Fruit fly (Drosophila melanogaster) whole organism, embryonic: Measurements from ENCODE around the gene CG4313.

Source experiments
- ATbp ChIP-seq: fragments of 200-800 bp; sonication (Bioruptor generic); optimal IDR thresholded peaks from 2 replicates; lab custom pipeline; 2017; ENCODE audit warnings: missing biosample characterization, mild to moderate bottlenecking, missing genetic modification characterization, missing genetic modification reagents
- Atf3 ChIP-seq: fragments of 200-800 bp; sonication (Bioruptor generic); optimal IDR thresholded peaks from 3 replicates; lab custom pipeline; 2016; ENCODE audit warnings: missing biosample characterization, missing genetic modification characterization
- Atf6 ChIP-seq: fragments of 200-800 bp; sonication (Bioruptor generic); IDR thresholded peaks from 2 replicates; pipeline ENCODE4 v1.3.6; 2022; ENCODE audit warnings: missing biosample characterization, missing genetic modification characterization
- CG1024 ChIP-seq: fragments of 200-800 bp; sonication (Bioruptor generic); IDR thresholded peaks from 2 replicates; pipeline ENCODE4 v1.3.6; 2022; ENCODE audit warnings: missing biosample characterization, missing genetic modification characterization
- CG11456 ChIP-seq: fragments of 200-800 bp; sonication (Bioruptor generic); IDR thresholded peaks from 3 replicates; pipeline ENCODE4 v1.3.6; 2022; ENCODE audit warnings: missing biosample characterization, missing genetic modification characterization
- CG11695 ChIP-seq: fragments of 200-800 bp; sonication (Bioruptor generic); IDR thresholded peaks from 3 replicates; pipeline ENCODE4 v1.3.6; 2022; ENCODE audit warnings: missing biosample characterization, missing genetic modification characterization
- CG13894 ChIP-seq: fragments of 200-800 bp; sonication (Bioruptor generic); optimal IDR thresholded peaks from 3 replicates; lab custom pipeline; 2018; ENCODE audit warnings: missing biosample characterization, mild to moderate bottlenecking, missing genetic modification characterization, moderate library complexity
- CG1603 ChIP-seq: fragments of 200-800 bp; sonication (Bioruptor generic); optimal IDR thresholded peaks from 2 replicates; lab custom pipeline; 2019; ENCODE audit warnings: missing biosample characterization, mild to moderate bottlenecking, missing genetic modification characterization, moderate library complexity
- CG1647 ChIP-seq: fragments of 200-800 bp; sonication (Bioruptor generic); optimal IDR thresholded peaks from 3 replicates; lab custom pipeline; 2016; ENCODE audit warnings: missing biosample characterization, missing genetic modification characterization
- CG2202 ChIP-seq: fragments of 200-800 bp; sonication (Bioruptor generic); optimal IDR thresholded peaks from 2 replicates; lab custom pipeline; 2018; ENCODE audit warnings: missing biosample characterization, mild to moderate bottlenecking, missing genetic modification characterization
- CG2678 ChIP-seq: fragments of 200-800 bp; sonication (Bioruptor generic); optimal IDR thresholded peaks from 3 replicates; lab custom pipeline; 2019; ENCODE audit warnings: missing biosample characterization, mild to moderate bottlenecking, missing genetic modification characterization, moderate library complexity
- CG32767 ChIP-seq: fragments of 200-800 bp; sonication (Bioruptor generic); IDR thresholded peaks from 2 replicates; pipeline ENCODE4 v1.3.6; 2022; ENCODE audit warnings: missing biosample characterization, missing genetic modification characterization
- CG3847 ChIP-seq: fragments of 200-800 bp; sonication (Bioruptor generic); IDR thresholded peaks from 2 replicates; pipeline ENCODE4 v1.3.6; 2022; ENCODE audit warnings: missing biosample characterization, missing genetic modification characterization
- CG4328 ChIP-seq: fragments of 200-800 bp; sonication (Bioruptor generic); optimal IDR thresholded peaks from 3 replicates; lab custom pipeline; 2017; ENCODE audit warnings: missing biosample characterization, missing genetic modification reagents, missing genetic modification characterization
- CG4360 ChIP-seq: fragments of 200-800 bp; sonication (Bioruptor generic); IDR thresholded peaks from 2 replicates; pipeline ENCODE4 v1.3.6; 2022; ENCODE audit warnings: missing biosample characterization, missing genetic modification characterization
- CG7839 ChIP-seq: fragments of 200-800 bp; sonication (Bioruptor generic); optimal IDR thresholded peaks from 3 replicates; lab custom pipeline; 2018; ENCODE audit warnings: missing biosample characterization, mild to moderate bottlenecking, missing genetic modification characterization, moderate library complexity
- CG7963 ChIP-seq: fragments of 200-800 bp; sonication (Bioruptor generic); IDR thresholded peaks from 3 replicates; pipeline ENCODE4 v1.3.6; 2022; ENCODE audit warnings: missing biosample characterization, missing genetic modification characterization; ENCODE audit not compliant: partially characterized antibody
- CG8944 ChIP-seq: fragments of 200-800 bp; sonication (Bioruptor generic); optimal IDR thresholded peaks from 3 replicates; lab custom pipeline; 2016; ENCODE audit warnings: missing biosample characterization, missing genetic modification characterization
- CG9437 ChIP-seq: fragments of 200-800 bp; sonication (Bioruptor generic); optimal IDR thresholded peaks from 2 replicates; lab custom pipeline; 2018; ENCODE audit warnings: missing biosample characterization, mild to moderate bottlenecking, missing genetic modification characterization
- Dek ChIP-seq: fragments of 200-800 bp; sonication (Bioruptor generic); optimal IDR thresholded peaks from 3 replicates; lab custom pipeline; 2019; ENCODE audit warnings: missing biosample characterization, mild to moderate bottlenecking, missing genetic modification characterization, moderate library complexity
- Doc3 ChIP-seq: fragments of 200-800 bp; sonication (Bioruptor generic); IDR thresholded peaks from 3 replicates; pipeline ENCODE4 v1.3.6; 2022; ENCODE audit warnings: missing biosample characterization, missing genetic modification characterization; ENCODE audit not compliant: partially characterized antibody
- ERR ChIP-seq: fragments of 200-800 bp; sonication (Bioruptor generic); optimal IDR thresholded peaks from 2 replicates; lab custom pipeline; 2016; ENCODE audit warnings: missing biosample characterization, missing genetic modification characterization
- Eip74EF ChIP-seq, 2 experiments: fragments of 200-800 bp in 1 of 2; fragments of >200 bp in 1 of 2; sonication (Bioruptor generic) in 1 of 2; optimal IDR thresholded peaks; 2 replicates each; lab custom pipeline; 2017 to 2019; ENCODE audit warnings: missing biosample characterization in 2 of 2, missing genetic modification characterization in 2 of 2, mild to moderate bottlenecking in 1 of 2, moderate library complexity in 1 of 2
- H15 ChIP-seq: fragments of 200-800 bp; sonication (Bioruptor generic); IDR thresholded peaks from 3 replicates; pipeline ENCODE4 v1.3.6; 2022; ENCODE audit warnings: missing biosample characterization, missing genetic modification characterization
- Hmx ChIP-seq: fragments of 200-800 bp; sonication (Bioruptor generic); optimal IDR thresholded peaks from 2 replicates; lab custom pipeline; 2016; ENCODE audit warnings: missing biosample characterization, missing genetic modification characterization
- Hr51 ChIP-seq, 2 experiments: fragments of 200-800 bp; sonication (Bioruptor generic); optimal IDR thresholded peaks; 2 replicates in 1 of 2; 3 replicates in 1 of 2; lab custom pipeline; 2016 to 2018; ENCODE audit warnings: missing biosample characterization in 2 of 2, missing genetic modification characterization in 2 of 2, mild to moderate bottlenecking in 1 of 2, moderate library complexity in 1 of 2
- Lhr ChIP-seq: fragments of 200-800 bp; sonication (Bioruptor generic); optimal IDR thresholded peaks from 3 replicates; lab custom pipeline; 2017; ENCODE audit warnings: mild to moderate bottlenecking, missing biosample characterization, missing genetic modification reagents, missing genetic modification characterization
- NK7.1 ChIP-seq: fragments of 200-800 bp; sonication (Bioruptor generic); optimal IDR thresholded peaks from 3 replicates; lab custom pipeline; 2016; ENCODE audit warnings: missing biosample characterization, missing genetic modification characterization
- Pdp1 ChIP-seq, 2 experiments: fragments of 200-800 bp; sonication (Bioruptor generic); optimal IDR thresholded peaks; 3 replicates each; lab custom pipeline; 2016; ENCODE audit warnings: missing biosample characterization in 2 of 2, missing genetic modification characterization in 2 of 2, mild to moderate bottlenecking in 1 of 2, moderate library complexity in 1 of 2
- Taf1 ChIP-seq: fragments of 200-800 bp; sonication (Bioruptor generic); IDR thresholded peaks from 2 replicates; pipeline ENCODE4 v1.3.6; 2022; ENCODE audit warnings: missing biosample characterization, missing genetic modification characterization
- ara ChIP-seq: fragments of 200-800 bp; sonication (Bioruptor generic); IDR thresholded peaks from 2 replicates; pipeline ENCODE4 v1.3.6; 2022; ENCODE audit warnings: missing biosample characterization, missing genetic modification characterization
- crc ChIP-seq: fragments of 200-800 bp; sonication (Bioruptor generic); optimal IDR thresholded peaks from 2 replicates; lab custom pipeline; 2016; ENCODE audit warnings: missing biosample characterization, missing genetic modification characterization
- dmrt99B ChIP-seq: fragments of 200-800 bp; sonication (Bioruptor generic); optimal IDR thresholded peaks from 2 replicates; lab custom pipeline; 2018; ENCODE audit warnings: missing biosample characterization, mild to moderate bottlenecking, missing genetic modification characterization, moderate library complexity
- fd96Cb ChIP-seq: fragments of 200-800 bp; sonication (Bioruptor generic); optimal IDR thresholded peaks from 2 replicates; lab custom pipeline; 2018; ENCODE audit warnings: missing biosample characterization, mild to moderate bottlenecking, missing genetic modification characterization, moderate library complexity
- gcm2 ChIP-seq: fragments of 200-800 bp; sonication (Bioruptor generic); optimal IDR thresholded peaks from 2 replicates; lab custom pipeline; 2016; ENCODE audit warnings: missing biosample characterization, missing genetic modification characterization
- gem ChIP-seq: fragments of 200-800 bp; sonication (Bioruptor generic); optimal IDR thresholded peaks from 2 replicates; lab custom pipeline; 2019; ENCODE audit warnings: missing biosample characterization, mild to moderate bottlenecking, missing genetic modification characterization, moderate library complexity
- grau ChIP-seq: fragments of 200-800 bp; optimal IDR thresholded peaks from 3 replicates; lab custom pipeline; 2019; ENCODE audit warnings: missing biosample characterization, mild to moderate bottlenecking, missing genetic modification characterization, moderate library complexity
- hkb ChIP-seq, 2 experiments: fragments of 200-800 bp in 1 of 2; fragments of >200 bp in 1 of 2; sonication (Bioruptor generic) in 1 of 2; IDR thresholded peaks in 1 of 2; optimal IDR thresholded peaks in 1 of 2; 2 replicates each; pipeline versions ENCODE4 v1.3.6 to Lab custom; 2017 to 2022; ENCODE audit warnings: missing biosample characterization in 1 of 2, missing genetic modification characterization in 1 of 2
- insv ChIP-seq, 2 experiments: fragments of 200-800 bp; sonication (Bioruptor generic); optimal IDR thresholded peaks; 3 replicates each; lab custom pipeline; 2016 to 2018; ENCODE audit warnings: missing biosample characterization in 2 of 2, missing genetic modification characterization in 2 of 2
- klu ChIP-seq: fragments of 200-800 bp; sonication (Bioruptor generic); IDR thresholded peaks from 2 replicates; pipeline ENCODE4 v1.3.6; 2022; ENCODE audit warnings: missing biosample characterization, missing genetic modification characterization
- nerfin-2 ChIP-seq: fragments of 200-800 bp; sonication (Bioruptor generic); IDR thresholded peaks from 2 replicates; pipeline ENCODE4 v1.3.6; 2022; ENCODE audit warnings: missing biosample characterization, missing genetic modification characterization; ENCODE audit not compliant: partially characterized antibody
- onecut ChIP-seq: fragments of 200-800 bp; sonication (Bioruptor generic); IDR thresholded peaks from 2 replicates; pipeline ENCODE4 v1.3.6; 2022; ENCODE audit warnings: missing biosample characterization, missing genetic modification characterization
- org-1 ChIP-seq: fragments of 200-800 bp; sonication (Bioruptor generic); optimal IDR thresholded peaks from 2 replicates; lab custom pipeline; 2017; ENCODE audit warnings: missing biosample characterization, missing genetic modification characterization
- pfk ChIP-seq: fragments of 200-800 bp; sonication (Bioruptor generic); optimal IDR thresholded peaks from 2 replicates; lab custom pipeline; 2018; ENCODE audit warnings: missing biosample characterization, mild to moderate bottlenecking, missing genetic modification characterization, moderate library complexity
- ranshi ChIP-seq: fragments of 200-800 bp; sonication (Bioruptor generic); IDR thresholded peaks from 2 replicates; pipeline ENCODE4 v1.3.6; 2022; ENCODE audit warnings: missing biosample characterization, missing genetic modification characterization
- row ChIP-seq: fragments of 200-800 bp; sonication (Bioruptor generic); IDR thresholded peaks from 3 replicates; pipeline ENCODE4 v1.3.6; 2022; ENCODE audit warnings: missing biosample characterization, missing genetic modification characterization
- stc ChIP-seq: fragments of 200-800 bp; sonication (Bioruptor generic); IDR thresholded peaks from 2 replicates; pipeline ENCODE4 v1.3.6; 2022; ENCODE audit warnings: missing biosample characterization, missing genetic modification characterization
- tna ChIP-seq: fragments of 200-800 bp; sonication (Bioruptor generic); IDR thresholded peaks from 2 replicates; pipeline ENCODE4 v1.3.6; 2022; ENCODE audit warnings: missing biosample characterization, missing genetic modification characterization; ENCODE audit not compliant: partially characterized antibody
- tx ChIP-seq: fragments of 200-800 bp; sonication (Bioruptor generic); optimal IDR thresholded peaks from 2 replicates; lab custom pipeline; 2016; ENCODE audit warnings: missing biosample characterization, missing genetic modification characterization

Gene CG4313

DNA sequence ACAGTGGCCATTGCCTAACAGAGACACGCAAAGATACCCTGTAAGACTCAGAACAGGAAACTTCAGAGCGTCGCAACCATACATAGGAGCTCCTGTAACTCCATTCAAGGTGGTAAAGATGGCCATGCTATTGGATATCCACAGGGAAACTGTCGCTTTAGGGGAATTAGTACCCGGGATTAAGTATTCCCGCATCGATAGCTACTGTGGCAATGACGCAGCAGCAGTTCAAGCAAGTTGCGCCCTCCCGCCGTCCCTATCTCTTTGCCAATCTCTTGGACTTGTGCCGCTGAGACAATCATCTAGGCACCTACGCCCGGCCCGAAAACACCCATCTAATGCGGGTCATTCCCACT is 29.0 kb downstream of the CG4313 start (continued):
- TF ChIP-seq CG3847 (peak; percentile 75), Doc3 (GFP tag; lab: Robert Waterston, UW) (no peak), onecut (GFP tag; lab: Robert Waterston, UW) (peak; percentile 25; the same call in 1 of the 2 replicates), Dek (peak; percentile 58), tna (no peak), ERR (GFP tag; lab: Kevin White, UChicago) (peak; percentile 9), CG4328 (GFP tag; lab: Kevin White, UChicago) (peak; percentile 57), ara (GFP tag; lab: Robert Waterston, UW) (no peak), fd96Cb (tag; lab: Kevin White, UChicago) (peak; percentile 30), NK7.1 (GFP tag; lab: Kevin White, UChicago) (peak; percentile 41), klu (GFP tag; lab: Robert Waterston, UW) (peak; percentile 60), CG7963 (GFP tag; lab: Robert Waterston, UW) (no peak), CG1024 (peak; percentile 39; the same call in 1 of the 2 replicates), ranshi (GFP tag; lab: Robert Waterston, UW) (peak; percentile 65; the same call in 1 of the 2 replicates), Atf6 (GFP tag; lab: Robert Waterston, UW) (peak; percentile 79), H15 (GFP tag; lab: Robert Waterston, UW) (no peak; the same call in 2 of the 3 replicates), CG11456 (peak; percentile 65; the same call in 1 of the 3 replicates), CG13894 (tag; lab: Kevin White, UChicago) (peak; percentile 40), Taf1 (GFP tag; lab: Robert Waterston, UW) (peak; percentile 66), org-1 (peak; percentile 56), ATbp (peak; percentile 46), CG7839 (tag; lab: Kevin White, UChicago) (peak; percentile 71), crc (GFP tag; lab: Kevin White, UChicago) (peak; percentile 32), Hr51 (GFP tag; optimal IDR thresholded peaks at IDR 0.05; lab: Kevin White, UChicago) (peak in 1 of 2 experiments; percentile 60), Hmx (GFP tag; lab: Kevin White, UChicago) (no peak), nerfin-2 (GFP tag; lab: Robert Waterston, UW) (no peak), CG8944 (peak; percentile 9), gem (tag; lab: Kevin White, UChicago) (peak; percentile 69), stc (GFP tag; lab: Robert Waterston, UW) (peak; percentile 47; the same call in 1 of the 2 replicates), pfk (GFP tag; lab: Kevin White, UChicago) (no peak), Eip74EF (GFP tag; optimal IDR thresholded peaks at IDR 0.05; lab: Kevin White, UChicago) (peak in 1 of 2 experiments; percentile 6), CG9437 (GFP tag; lab: Kevin White, UChicago) (peak; percentile 21), CG2678 (tag; lab: Kevin White, UChicago) (peak; percentile 78), gcm2 (peak; percentile 26), CG1603 (tag; lab: Kevin White, UChicago) (peak; percentile 62), tx (GFP tag; lab: Kevin White, UChicago) (peak; percentile 52), CG11695 (GFP tag; lab: Robert Waterston, UW) (peak; percentile 81), CG32767 (GFP tag; lab: Robert Waterston, UW) (peak; percentile 49; the same call in 1 of the 2 replicates), Atf3 (GFP tag; lab: Kevin White, UChicago) (peak; percentile 10), grau (tag; lab: Kevin White, UChicago) (peak; percentile 96), insv (GFP tag; optimal IDR thresholded peaks at IDR 0.05; lab: Kevin White, UChicago) (no peak), CG4360 (GFP tag; lab: Robert Waterston, UW) (no peak), CG1647 (GFP tag; lab: Kevin White, UChicago) (peak; percentile 28), Lhr (GFP tag; lab: Kevin White, UChicago) (no peak), row (GFP tag; lab: Robert Waterston, UW) (peak; percentile 92), CG2202 (tag; lab: Kevin White, UChicago) (no peak), hkb (optimal IDR thresholded peaks at IDR 0.05; lab: Kevin White, UChicago) (no peak), hkb (GFP tag; IDR thresholded peaks at IDR 0.05; lab: Robert Waterston, UW) (peak; percentile 72), dmrt99B (tag; lab: Kevin White, UChicago) (peak; percentile 69), Pdp1 (GFP tag; optimal IDR thresholded peaks at IDR 0.05; lab: Kevin White, UChicago) (peak; percentile 24 to 61)
